Worm (Caenorhabditis elegans): ENCODE results near the gene cnc-5.

The cnc-5 gene

ce11 chrV:1445081-1445480 lies at the start of gene cnc-5:
TSS of gene cnc-5 (plus strand) at chrV:1445381.
- no peak for TF ChIP-seq flt-1 (GFP tag; IDR thresholded peaks at IDR 0.05)

DNA sequence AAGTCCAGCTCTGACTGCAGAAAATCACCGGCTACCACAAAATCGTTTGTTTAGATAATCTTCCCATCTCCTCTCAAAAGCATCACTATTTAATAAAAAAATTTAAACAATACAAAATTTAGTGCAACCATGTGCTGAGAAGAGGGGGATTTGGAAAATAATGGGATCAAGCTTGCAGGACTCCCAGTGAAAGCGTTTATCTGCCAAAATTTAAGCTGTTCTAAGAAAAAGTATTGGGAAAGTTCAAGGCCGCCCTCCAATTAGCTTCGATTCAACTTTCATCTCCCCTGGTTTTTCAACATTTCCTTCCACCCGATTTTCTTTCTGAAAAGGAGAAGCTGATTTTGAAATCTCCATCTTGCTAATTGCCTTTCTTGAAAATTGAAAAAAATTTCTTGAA lies 37.1 kb upstream of the cnc-5 start:
- no peak for TF ChIP-seq hmg-4 (GFP tag; optimal IDR thresholded peaks at IDR 0.05)
- TF ChIP-seq hmbx-1 (tag; optimal IDR thresholded peaks at IDR 0.05), result no peak
- no peak for TF ChIP-seq ets-7 (tag; optimal IDR thresholded peaks at IDR 0.05)
- TF ChIP-seq B0310.2 (tag; optimal IDR thresholded peaks at IDR 0.05), result no peak
- TF ChIP-seq flt-1 (GFP tag; IDR thresholded peaks at IDR 0.05), result no peak
- no peak for TF ChIP-seq tbx-37 (GFP tag; conservative IDR thresholded peaks at IDR 0.05)
- no peak for TF ChIP-seq hnd-1 (tag; optimal IDR thresholded peaks at IDR 0.05)
- no peak for TF ChIP-seq ceh-13 (GFP tag; optimal IDR thresholded peaks at IDR 0.05)
- no peak for TF ChIP-seq ceh-36 (tag; optimal IDR thresholded peaks at IDR 0.05)
- no peak for TF ChIP-seq ama-1 (optimal IDR thresholded peaks at IDR 0.05)

- TF ChIP-seq ceh-36 (tag; optimal IDR thresholded peaks at IDR 0.05) (no peak), ama-1 (optimal IDR thresholded peaks at IDR 0.05) (no peak), aly-1 (tag; optimal IDR thresholded peaks at IDR 0.05) (no peak)
Observed at ce11 chrV:1410727-1411126, 34.5 kb upstream of the cnc-5 start.

- TF ChIP-seq tbx-11 (GFP tag; IDR thresholded peaks at IDR 0.05), result no peak
- TF ChIP-seq hmg-4 (GFP tag; optimal IDR thresholded peaks at IDR 0.05), result no peak
- TF ChIP-seq flt-1 (GFP tag; IDR thresholded peaks at IDR 0.05), result no peak
- TF ChIP-seq hnd-1 (tag; optimal IDR thresholded peaks at IDR 0.05), result no peak
- TF ChIP-seq ets-7 (tag; optimal IDR thresholded peaks at IDR 0.05), result no peak
- TF ChIP-seq ceh-36 (tag; optimal IDR thresholded peaks at IDR 0.05), result no peak
- no peak for TF ChIP-seq ceh-13 (GFP tag; optimal IDR thresholded peaks at IDR 0.05)
- TF ChIP-seq F13C5.2 (tag; optimal IDR thresholded peaks at IDR 0.05), result no peak
- no peak for TF ChIP-seq B0310.2 (tag; optimal IDR thresholded peaks at IDR 0.05)
- no peak for TF ChIP-seq scrt-1 (GFP tag; IDR thresholded peaks at IDR 0.05)
Observed at ce11 chrV:1411459-1411858, 33.7 kb upstream of the cnc-5 start, which contains the start of gene snt-5. TSS of gene snt-5 (minus strand) at chrV:1411559.

DNA sequence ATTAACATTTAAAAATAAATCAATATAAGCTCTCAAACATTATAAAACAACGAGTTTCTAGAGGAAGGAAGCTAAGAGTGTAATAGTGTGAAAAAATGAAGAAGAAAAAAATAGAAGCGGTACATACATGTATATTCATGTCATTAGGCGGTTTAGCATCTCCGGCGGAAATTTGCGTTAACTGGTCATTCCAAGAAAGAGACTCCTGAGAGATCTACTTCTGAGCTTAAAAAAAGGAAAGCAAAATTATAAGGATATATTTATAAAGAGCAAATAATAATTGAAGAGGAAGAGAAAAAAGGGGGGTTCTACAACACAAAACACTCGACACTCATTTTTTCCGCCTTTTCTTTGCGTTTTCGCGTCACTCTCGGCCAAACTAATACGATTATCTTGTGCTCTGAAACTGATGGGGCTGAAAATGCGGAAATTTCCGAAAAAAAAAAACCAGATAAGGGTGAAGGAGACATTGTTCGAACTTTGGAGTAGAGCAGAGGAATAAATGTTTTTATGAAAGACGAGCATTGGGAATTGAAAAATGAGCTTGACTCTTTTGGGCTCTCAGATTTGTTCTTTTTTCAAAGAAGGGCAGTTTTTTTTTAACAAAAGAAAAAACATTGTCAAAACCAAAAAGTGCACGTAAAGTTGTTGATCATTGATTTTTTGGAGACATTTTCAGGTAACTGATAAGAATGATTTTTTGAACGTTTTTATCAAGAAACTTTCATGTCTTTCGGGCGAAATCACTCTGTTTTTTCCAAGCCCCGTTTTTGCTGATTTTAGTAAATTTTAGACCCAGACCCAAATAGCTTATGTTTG lies 30.4 kb upstream of the cnc-5 start:
- TF ChIP-seq aly-1 (tag; optimal IDR thresholded peaks at IDR 0.05), result no peak
- no peak for TF ChIP-seq F13C5.2 (tag; optimal IDR thresholded peaks at IDR 0.05)
- TF ChIP-seq hmbx-1 (tag; optimal IDR thresholded peaks at IDR 0.05), result no peak
- no peak for TF ChIP-seq tbx-37 (GFP tag; conservative IDR thresholded peaks at IDR 0.05)
- TF ChIP-seq hmg-4 (GFP tag; optimal IDR thresholded peaks at IDR 0.05), result no peak

DNA sequence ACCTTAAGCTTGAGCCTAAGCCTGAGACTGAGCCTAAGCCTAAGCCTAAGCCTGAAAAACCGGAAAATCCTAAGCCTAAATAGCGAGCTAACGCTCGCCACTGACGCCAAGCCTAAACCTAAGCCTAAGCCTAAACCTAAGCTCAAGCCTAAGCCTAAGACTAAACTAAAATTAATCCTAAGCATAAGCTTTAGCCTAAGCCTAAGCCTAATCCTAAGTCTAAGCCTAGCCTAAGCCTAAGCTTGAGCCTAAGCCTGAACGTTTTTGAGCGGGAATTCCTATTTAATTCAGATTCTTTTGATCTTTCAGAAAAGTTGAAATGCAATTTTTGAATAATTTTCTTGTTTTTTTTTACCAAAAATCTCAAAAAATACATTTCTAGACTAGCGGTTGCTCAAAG lies 29.0 kb upstream of the cnc-5 start:
- TF ChIP-seq hnd-1 (tag; optimal IDR thresholded peaks at IDR 0.05), result no peak
- peak; percentile 83 for TF ChIP-seq ceh-36 (tag; optimal IDR thresholded peaks at IDR 0.05)

DNA sequence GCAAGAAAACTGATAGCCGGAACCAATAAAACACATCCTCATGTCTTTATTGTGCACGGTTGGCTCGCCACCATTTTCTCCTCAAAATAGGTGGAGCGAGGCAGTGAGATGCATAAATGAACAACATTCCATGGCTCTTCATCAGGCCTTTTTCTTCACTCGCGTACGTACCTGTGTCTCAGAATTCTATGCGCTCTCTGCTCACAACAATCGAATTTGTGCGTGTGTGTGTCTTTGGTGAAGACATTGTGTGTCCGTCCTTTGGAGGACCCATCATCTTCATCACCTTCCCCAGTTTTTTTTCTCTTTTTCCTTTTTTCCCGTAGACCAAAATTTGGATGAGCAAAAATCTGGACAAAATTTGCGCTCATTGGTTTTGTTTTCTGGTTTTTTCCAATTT lies 22.9 kb upstream of the cnc-5 start:
- TF ChIP-seq hnd-1 (tag; optimal IDR thresholded peaks at IDR 0.05) (no peak), scrt-1 (GFP tag; IDR thresholded peaks at IDR 0.05) (no peak), ama-1 (optimal IDR thresholded peaks at IDR 0.05) (no peak), F13C5.2 (tag; optimal IDR thresholded peaks at IDR 0.05) (no peak), flt-1 (GFP tag; IDR thresholded peaks at IDR 0.05) (no peak), ceh-13 (GFP tag; optimal IDR thresholded peaks at IDR 0.05) (no peak), tbx-37 (GFP tag; conservative IDR thresholded peaks at IDR 0.05) (no peak), sea-1 (GFP tag; conservative IDR thresholded peaks at IDR 0.05) (no peak), ets-7 (tag; optimal IDR thresholded peaks at IDR 0.05) (no peak), B0310.2 (tag; optimal IDR thresholded peaks at IDR 0.05) (no peak), pes-1 (GFP tag; IDR thresholded peaks at IDR 0.05) (no peak), tbx-11 (GFP tag; IDR thresholded peaks at IDR 0.05) (no peak), hmbx-1 (tag; optimal IDR thresholded peaks at IDR 0.05) (no peak), ceh-36 (tag; optimal IDR thresholded peaks at IDR 0.05) (no peak), tra-4 (tag; optimal IDR thresholded peaks at IDR 0.05) (no peak)

DNA sequence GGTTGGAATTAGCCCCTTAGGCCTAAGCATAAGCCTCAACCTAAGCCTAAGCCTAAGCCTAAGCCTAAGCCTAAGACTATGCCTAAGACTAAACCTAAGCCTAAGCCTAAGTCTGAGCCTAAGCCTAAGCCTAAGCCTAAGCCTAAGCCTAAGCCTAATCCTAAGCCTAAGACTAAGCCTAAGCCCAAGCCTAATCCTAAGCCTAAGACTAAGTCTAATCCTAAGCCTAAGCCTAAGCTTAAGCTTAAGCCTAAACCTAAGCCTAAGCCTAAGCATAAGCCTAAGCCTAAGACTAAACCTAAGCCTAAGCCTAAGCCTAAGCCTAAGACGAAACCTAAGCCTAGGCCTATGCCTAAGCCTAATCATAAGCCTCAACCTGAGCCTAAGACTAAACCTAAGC lies 21.8 kb upstream of the cnc-5 start:
- TF ChIP-seq B0310.2 (tag; optimal IDR thresholded peaks at IDR 0.05) (no peak), ceh-36 (tag; optimal IDR thresholded peaks at IDR 0.05) (peak; percentile 96), tbx-37 (GFP tag; conservative IDR thresholded peaks at IDR 0.05) (no peak)

ce11 chrV:1425595-1425994 lies 19.6 kb upstream of the cnc-5 start, which contains the start of gene R12A1.3:
TSS of gene R12A1.3 (minus strand) at chrV:1425794.
- no peak for TF ChIP-seq ama-1 (optimal IDR thresholded peaks at IDR 0.05)
- no peak for TF ChIP-seq tbx-11 (GFP tag; IDR thresholded peaks at IDR 0.05)
- no peak for TF ChIP-seq F13C5.2 (tag; optimal IDR thresholded peaks at IDR 0.05)
- no peak for TF ChIP-seq ets-7 (tag; optimal IDR thresholded peaks at IDR 0.05)
- TF ChIP-seq hmg-4 (GFP tag; optimal IDR thresholded peaks at IDR 0.05), result no peak
- no peak for TF ChIP-seq sea-1 (GFP tag; conservative IDR thresholded peaks at IDR 0.05)
- TF ChIP-seq aly-1 (tag; optimal IDR thresholded peaks at IDR 0.05), result no peak
- TF ChIP-seq flt-1 (GFP tag; IDR thresholded peaks at IDR 0.05), result no peak

Measured in whole organism, early embryonic.